Worm (Caenorhabditis elegans) whole organism, midembryonic: ENCODE data around the gene C05B5.12.

ENCODE experiments used
- flt-1 ChIP-seq: fragments of 200-800 bp; sonication (Bioruptor generic); IDR thresholded peaks from 2 replicates; pipeline ENCODE4 v1.3.6; 2022; ENCODE audit warnings: missing genetic modification characterization, missing compliant biosample characterization
- med-1 ChIP-seq: sonication (generic microtip); optimal IDR thresholded peaks from 2 replicates; lab custom pipeline; 2017; ENCODE audit warnings: missing genetic modification characterization, mild to moderate bottlenecking, missing compliant biosample characterization, antibody characterized with exemption, missing genetic modification reagents; ENCODE audit not compliant: insufficient read depth
- ztf-23 ChIP-seq: fragments of 200-800 bp; sonication (Bioruptor generic); IDR thresholded peaks from 2 replicates; pipeline ENCODE4 v1.3.6; 2022; ENCODE audit warnings: missing genetic modification reagents, missing genetic modification characterization, missing compliant biosample characterization
- ztf-29 ChIP-seq: fragments of 200-800 bp; sonication (Bioruptor generic); IDR thresholded peaks from 2 replicates; pipeline ENCODE4 v1.3.6; 2022; ENCODE audit warnings: missing genetic modification reagents, missing genetic modification characterization, missing compliant biosample characterization

- TF ChIP-seq ztf-23 (no peak), ztf-29 (GFP tag; lab: Robert Waterston, UW) (no peak), flt-1 (GFP tag; lab: Robert Waterston, UW) (no peak), med-1 (GFP tag; lab: Kevin White, UChicago) (no peak)
Observed at ce11 chrIII:10012136-10012535, 25.0 kb downstream of the C05B5.12 start, which contains the start of gene C05B5.16.
